Fruit fly (Drosophila melanogaster) whole organism, embryonic: ENCODE results near the gene CG15390.

Experiments
- Aef1 ChIP-seq: fragments of 200-800 bp; sonication (Bioruptor generic); IDR thresholded peaks from 3 replicates; pipeline ENCODE4 v1.3.6; 2022; ENCODE audit warnings: missing biosample characterization, missing genetic modification characterization
- Antp ChIP-seq: fragments of 200-800 bp; sonication (Bioruptor generic); optimal IDR thresholded peaks from 3 replicates; lab custom pipeline; 2016; ENCODE audit warnings: missing biosample characterization, missing genetic modification characterization
- Asciz ChIP-seq: fragments of 200-800 bp; sonication (Bioruptor generic); optimal IDR thresholded peaks from 2 replicates; lab custom pipeline; 2017; ENCODE audit warnings: missing biosample characterization, mild to moderate bottlenecking, missing genetic modification characterization, missing genetic modification reagents
- B-H1 ChIP-seq: fragments of 200-800 bp; sonication (Bioruptor generic); IDR thresholded peaks from 3 replicates; pipeline ENCODE4 v1.3.6; 2022; ENCODE audit warnings: missing biosample characterization, missing genetic modification characterization
- BEAF-32 ChIP-seq: fragments of 200-800 bp; sonication (Bioruptor generic); optimal IDR thresholded peaks from 3 replicates; lab custom pipeline; 2017; ENCODE audit warnings: missing biosample characterization, missing genetic modification characterization, mild to moderate bottlenecking, moderate library complexity, missing genetic modification reagents
- Bdp1 ChIP-seq: fragments of 200-800 bp; sonication (Bioruptor generic); optimal IDR thresholded peaks from 3 replicates; lab custom pipeline; 2016; ENCODE audit warnings: missing biosample characterization, missing genetic modification characterization
- Bgb ChIP-seq: fragments of 200-800 bp; sonication (Bioruptor generic); IDR thresholded peaks from 2 replicates; pipeline ENCODE4 v1.3.6; 2022; ENCODE audit warnings: missing biosample characterization, missing genetic modification characterization; ENCODE audit not compliant: partially characterized antibody
- CG10209 ChIP-seq: fragments of 200-800 bp; sonication (Bioruptor generic); optimal IDR thresholded peaks from 3 replicates; lab custom pipeline; 2017; ENCODE audit warnings: missing biosample characterization, mild to moderate bottlenecking, missing genetic modification characterization, missing genetic modification reagents
- CG11456 ChIP-seq: fragments of 200-800 bp; sonication (Bioruptor generic); IDR thresholded peaks from 3 replicates; pipeline ENCODE4 v1.3.6; 2022; ENCODE audit warnings: missing biosample characterization, missing genetic modification characterization
- CG11695 ChIP-seq: fragments of 200-800 bp; sonication (Bioruptor generic); IDR thresholded peaks from 3 replicates; pipeline ENCODE4 v1.3.6; 2022; ENCODE audit warnings: missing biosample characterization, missing genetic modification characterization
- CG11696 ChIP-seq: fragments of 200-800 bp; sonication (Bioruptor generic); IDR thresholded peaks from 2 replicates; pipeline ENCODE4 v1.3.6; 2022; ENCODE audit warnings: missing biosample characterization, missing genetic modification characterization
- CG12071 ChIP-seq: fragments of 200-800 bp; sonication (Bioruptor generic); optimal IDR thresholded peaks from 3 replicates; lab custom pipeline; 2018; ENCODE audit warnings: missing biosample characterization, mild to moderate bottlenecking, missing genetic modification characterization
- CG12236 ChIP-seq: fragments of 200-800 bp; sonication (Bioruptor generic); optimal IDR thresholded peaks from 2 replicates; lab custom pipeline; 2016; ENCODE audit warnings: missing biosample characterization, missing genetic modification characterization
- CG12769 ChIP-seq: fragments of 200-800 bp; sonication (Bioruptor generic); optimal IDR thresholded peaks from 2 replicates; lab custom pipeline; 2019; ENCODE audit warnings: missing biosample characterization, mild to moderate bottlenecking, missing genetic modification characterization, moderate library complexity
- CG15073 ChIP-seq: fragments of 200-800 bp; sonication (Bioruptor generic); optimal IDR thresholded peaks from 2 replicates; lab custom pipeline; 2016; ENCODE audit warnings: missing biosample characterization, missing genetic modification characterization
- CG1602 ChIP-seq: fragments of 200-800 bp; sonication (Bioruptor generic); optimal IDR thresholded peaks from 3 replicates; lab custom pipeline; 2016; ENCODE audit warnings: missing biosample characterization, missing genetic modification characterization
- CG17328 ChIP-seq: fragments of 200-800 bp; sonication (Bioruptor generic); IDR thresholded peaks from 2 replicates; pipeline ENCODE4 v1.3.6; 2022; ENCODE audit warnings: missing biosample characterization, missing genetic modification characterization
- CG17385 ChIP-seq: fragments of 200-800 bp; sonication (Bioruptor generic); optimal IDR thresholded peaks from 3 replicates; lab custom pipeline; 2018; ENCODE audit warnings: missing biosample characterization, mild to moderate bottlenecking, missing genetic modification characterization
- CG17612 ChIP-seq: fragments of 200-800 bp; sonication (Bioruptor generic); IDR thresholded peaks from 2 replicates; pipeline ENCODE4 v1.3.6; 2022; ENCODE audit warnings: missing biosample characterization, missing genetic modification characterization
- CG1792 ChIP-seq: fragments of 200-800 bp; sonication (Bioruptor generic); optimal IDR thresholded peaks from 2 replicates; lab custom pipeline; 2016; ENCODE audit warnings: missing biosample characterization, missing genetic modification characterization
- CG18476 ChIP-seq: fragments of 200-800 bp; sonication (Bioruptor generic); optimal IDR thresholded peaks from 2 replicates; lab custom pipeline; 2016; ENCODE audit warnings: missing biosample characterization, mild to moderate bottlenecking, missing genetic modification characterization
- CG18764 ChIP-seq: fragments of 200-800 bp; sonication (Bioruptor generic); optimal IDR thresholded peaks from 3 replicates; lab custom pipeline; 2016; ENCODE audit warnings: missing biosample characterization, missing genetic modification characterization
- CG2678 ChIP-seq: fragments of 200-800 bp; sonication (Bioruptor generic); optimal IDR thresholded peaks from 3 replicates; lab custom pipeline; 2019; ENCODE audit warnings: missing biosample characterization, mild to moderate bottlenecking, missing genetic modification characterization, moderate library complexity
- CG31388 ChIP-seq: fragments of 200-800 bp; sonication (Bioruptor generic); optimal IDR thresholded peaks from 2 replicates; lab custom pipeline; 2016; ENCODE audit warnings: missing biosample characterization, missing genetic modification characterization
- CG3163 ChIP-seq: fragments of 200-800 bp; sonication (Bioruptor generic); optimal IDR thresholded peaks from 3 replicates; lab custom pipeline; 2016; ENCODE audit warnings: missing biosample characterization, missing genetic modification characterization
- CG32772 ChIP-seq: fragments of 200-800 bp; sonication (Bioruptor generic); IDR thresholded peaks from 2 replicates; pipeline ENCODE4 v1.3.6; 2022; ENCODE audit warnings: missing biosample characterization, missing genetic modification characterization
- CG3995 ChIP-seq: fragments of 200-800 bp; sonication (Bioruptor generic); optimal IDR thresholded peaks from 3 replicates; lab custom pipeline; 2016; ENCODE audit warnings: missing biosample characterization, missing genetic modification characterization
- CG6791 ChIP-seq: fragments of 200-800 bp; sonication (Bioruptor generic); IDR thresholded peaks from 3 replicates; pipeline ENCODE4 v1.3.6; 2022; ENCODE audit warnings: missing biosample characterization, missing genetic modification characterization; ENCODE audit not compliant: partially characterized antibody
- CG6813 ChIP-seq: fragments of 200-800 bp; sonication (Bioruptor generic); optimal IDR thresholded peaks from 2 replicates; lab custom pipeline; 2017; ENCODE audit warnings: missing biosample characterization, missing genetic modification characterization, mild to moderate bottlenecking, moderate library complexity, missing genetic modification reagents
- CG8359 ChIP-seq: fragments of 200-800 bp; sonication (Bioruptor generic); optimal IDR thresholded peaks from 2 replicates; lab custom pipeline; 2017; ENCODE audit warnings: missing biosample characterization, mild to moderate bottlenecking, missing genetic modification characterization, borderline replicate concordance
- CG8478 ChIP-seq: fragments of >200 bp; optimal IDR thresholded peaks from 2 replicates; lab custom pipeline; 2018
- CG8924 ChIP-seq: fragments of 200-800 bp; optimal IDR thresholded peaks from 3 replicates; lab custom pipeline; 2019; ENCODE audit warnings: missing biosample characterization, mild to moderate bottlenecking, missing genetic modification characterization, moderate library complexity
- CG9437 ChIP-seq: fragments of 200-800 bp; sonication (Bioruptor generic); optimal IDR thresholded peaks from 2 replicates; lab custom pipeline; 2018; ENCODE audit warnings: missing biosample characterization, mild to moderate bottlenecking, missing genetic modification characterization
- CG9727 ChIP-seq: fragments of 200-800 bp; sonication (Bioruptor generic); optimal IDR thresholded peaks from 3 replicates; lab custom pipeline; 2017; ENCODE audit warnings: missing biosample characterization, mild to moderate bottlenecking, missing genetic modification characterization
- CG9932 ChIP-seq: fragments of 200-800 bp; sonication (Bioruptor generic); IDR thresholded peaks from 2 replicates; pipeline ENCODE4 v1.3.6; 2022; ENCODE audit warnings: missing biosample characterization, missing genetic modification characterization
- Ets65A ChIP-seq: fragments of 200-800 bp; sonication (Bioruptor generic); peaks from one replicate; lab custom pipeline; 2016; ENCODE audit warnings: missing biosample characterization, missing genetic modification characterization
- Gug ChIP-seq: fragments of 200-800 bp; sonication (Bioruptor generic); IDR thresholded peaks from 4 replicates; pipeline ENCODE4 v1.3.6; 2022; ENCODE audit warnings: missing biosample characterization, missing genetic modification characterization
- MESR4 ChIP-seq: fragments of 200-800 bp; sonication (Bioruptor generic); optimal IDR thresholded peaks from 2 replicates; lab custom pipeline; 2018; ENCODE audit warnings: missing biosample characterization, mild to moderate bottlenecking, missing genetic modification characterization, moderate library complexity
- Mad ChIP-seq: fragments of 200-800 bp; sonication (Bioruptor generic); optimal IDR thresholded peaks from 2 replicates; lab custom pipeline; 2016; ENCODE audit warnings: missing biosample characterization, missing genetic modification characterization
- Mrtf ChIP-seq: fragments of 200-800 bp; sonication (Bioruptor generic); IDR thresholded peaks from 3 replicates; pipeline ENCODE4 v1.3.6; 2022; ENCODE audit warnings: missing biosample characterization, missing genetic modification characterization
- Taf1 ChIP-seq: fragments of 200-800 bp; sonication (Bioruptor generic); IDR thresholded peaks from 2 replicates; pipeline ENCODE4 v1.3.6; 2022; ENCODE audit warnings: missing biosample characterization, missing genetic modification characterization
- Vsx1 ChIP-seq: fragments of 200-800 bp; sonication (Bioruptor generic); optimal IDR thresholded peaks from 2 replicates; lab custom pipeline; 2017; ENCODE audit warnings: missing biosample characterization, mild to moderate bottlenecking, missing genetic modification characterization, missing genetic modification reagents
- grau ChIP-seq: fragments of 200-800 bp; optimal IDR thresholded peaks from 3 replicates; lab custom pipeline; 2019; ENCODE audit warnings: missing biosample characterization, mild to moderate bottlenecking, missing genetic modification characterization, moderate library complexity
- onecut ChIP-seq: fragments of 200-800 bp; sonication (Bioruptor generic); IDR thresholded peaks from 2 replicates; pipeline ENCODE4 v1.3.6; 2022; ENCODE audit warnings: missing biosample characterization, missing genetic modification characterization
- pan ChIP-seq, 4 experiments: fragments of >200 bp in 3 of 4; fragments of 200-800 bp in 1 of 4; sonication (Bioruptor generic) in 1 of 4; optimal IDR thresholded peaks in 3 of 4; IDR thresholded peaks in 1 of 4; 2 replicates each; pipeline versions ENCODE4 v1.3.6 to Lab custom; 2017 to 2022; ENCODE audit warnings: missing biosample characterization in 2 of 4, missing genetic modification characterization in 2 of 4, mixed read lengths in 1 of 4
- slp2 ChIP-seq: fragments of 200-800 bp; sonication (Bioruptor generic); optimal IDR thresholded peaks from 2 replicates; lab custom pipeline; 2016; ENCODE audit warnings: missing biosample characterization, missing genetic modification characterization
- sna ChIP-seq: fragments of 200-800 bp; sonication (Bioruptor generic); IDR thresholded peaks from 2 replicates; pipeline ENCODE4 v1.3.6; 2022; ENCODE audit warnings: missing biosample characterization, missing genetic modification characterization; ENCODE audit not compliant: partially characterized antibody
- vfl ChIP-seq: fragments of 200-800 bp; sonication (Bioruptor generic); optimal IDR thresholded peaks from 2 replicates; lab custom pipeline; 2016; ENCODE audit warnings: missing biosample characterization, missing genetic modification characterization
- zfh1 ChIP-seq: fragments of 200-800 bp; sonication (Bioruptor generic); IDR thresholded peaks from 3 replicates; pipeline ENCODE4 v1.3.6; 2022; ENCODE audit warnings: missing biosample characterization, missing genetic modification characterization

Gene CG15390

DNA sequence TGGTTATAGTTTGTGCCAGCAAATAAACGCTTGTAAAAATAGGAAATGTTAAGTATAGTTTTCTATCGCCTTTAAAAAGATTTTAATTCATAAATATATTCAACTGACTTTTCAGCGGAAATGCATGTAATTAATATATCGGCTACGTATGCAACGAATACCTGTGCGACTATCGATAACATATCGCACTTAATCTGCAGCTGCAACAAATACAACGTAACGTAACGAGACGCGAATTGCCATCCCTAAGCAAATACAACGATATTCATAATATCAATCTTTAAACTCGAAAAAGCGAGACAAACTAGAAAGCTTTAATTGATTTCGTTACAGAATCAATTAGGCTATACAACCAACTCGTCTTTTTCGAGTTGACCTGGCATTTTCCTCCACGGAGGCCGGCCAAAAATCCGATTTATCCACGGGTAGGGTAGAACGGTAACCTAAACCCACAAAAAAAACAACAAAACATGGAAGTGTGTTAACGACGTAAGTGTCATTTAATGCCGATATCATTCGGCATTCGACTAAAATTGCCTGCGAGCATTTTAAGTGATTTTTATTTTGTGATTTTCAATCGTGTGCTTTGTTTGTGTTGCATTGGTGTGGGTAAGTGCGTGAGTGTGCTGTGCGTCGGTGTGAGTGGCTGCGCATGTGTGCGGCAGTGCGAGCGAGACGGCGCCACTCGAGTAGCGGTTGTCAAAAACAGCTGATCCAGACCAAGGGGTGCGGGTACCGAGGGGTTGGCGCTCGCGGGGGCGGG is 1.3 kb downstream of the CG15390 start, which contains the start of gene Atxn7 (continued):
- peak; percentile 76 for TF ChIP-seq Asciz
- TF ChIP-seq CG8478, result peak; percentile 89
- no peak for TF ChIP-seq CG18476
- peak; percentile 100 for TF ChIP-seq CG9437 (GFP tag; lab: Kevin White, UChicago)
- TF ChIP-seq Mrtf, result no peak
- no peak for TF ChIP-seq vfl
- peak; percentile 76 for TF ChIP-seq MESR4 (GFP tag; lab: Kevin White, UChicago)
- peak; percentile 49 for TF ChIP-seq CG8359 (GFP tag; lab: Kevin White, UChicago)
- TF ChIP-seq CG9932 (GFP tag; lab: Robert Waterston, UW), result peak; percentile 52
- TF ChIP-seq CG15073 (GFP tag; lab: Kevin White, UChicago), result no peak
- TF ChIP-seq CG3995 (GFP tag; lab: Kevin White, UChicago), result peak; percentile 92
- peak; percentile 81 for TF ChIP-seq Vsx1 (GFP tag; lab: Kevin White, UChicago)
- peak; percentile 80 for TF ChIP-seq Aef1
- peak; percentile 69; the same call in 1 of the 2 replicates for TF ChIP-seq CG17328 (GFP tag; lab: Robert Waterston, UW)
- TF ChIP-seq pan (optimal IDR thresholded peaks at IDR 0.05; lab: Kevin White, UChicago), result no peak
- TF ChIP-seq pan (GFP tag; optimal IDR thresholded peaks at IDR 0.05 in 1 of 2, IDR thresholded peaks at IDR 0.05 in 1 of 2), result peak in 1 of 2 experiments; percentile 72
- peak; percentile 95 for TF ChIP-seq BEAF-32 (GFP tag; lab: Kevin White, UChicago)
- peak; percentile 78 for TF ChIP-seq CG17385 (GFP tag; lab: Kevin White, UChicago)
- peak; percentile 96 for TF ChIP-seq CG6791 (GFP tag; lab: Robert Waterston, UW)
- peak; percentile 55 for TF ChIP-seq CG12236 (GFP tag; lab: Kevin White, UChicago)
- peak; percentile 20 for TF ChIP-seq CG1602 (GFP tag; lab: Kevin White, UChicago)
- peak; percentile 88 for TF ChIP-seq zfh1 (GFP tag; lab: Robert Waterston, UW)
- peak; percentile 38 for TF ChIP-seq CG6813 (GFP tag; lab: Kevin White, UChicago)
- peak; percentile 28 for TF ChIP-seq CG12769 (tag; lab: Kevin White, UChicago)
- TF ChIP-seq Bgb, result peak; percentile 98
- peak; percentile 5 for TF ChIP-seq Antp
- TF ChIP-seq CG12071, result peak; percentile 62
- peak; percentile 32 for TF ChIP-seq CG3163 (GFP tag; lab: Kevin White, UChicago)
- TF ChIP-seq CG11696 (GFP tag; lab: Robert Waterston, UW), result no peak
- TF ChIP-seq onecut (GFP tag; lab: Robert Waterston, UW), result peak; percentile 68
- TF ChIP-seq CG8924 (tag; lab: Kevin White, UChicago), result peak; percentile 51
- peak; percentile 68 for TF ChIP-seq CG10209 (GFP tag; lab: Kevin White, UChicago)
- peak; percentile 81; the same call in 2 of the 3 replicates for TF ChIP-seq CG11456 (GFP tag; lab: Robert Waterston, UW)
- peak; percentile 70 for TF ChIP-seq grau (tag; lab: Kevin White, UChicago)
- TF ChIP-seq CG18764 (GFP tag; lab: Kevin White, UChicago), result no peak
- peak; percentile 4 for TF ChIP-seq Bdp1 (GFP tag; lab: Kevin White, UChicago)
- peak; percentile 77 for TF ChIP-seq CG9727 (GFP tag; lab: Kevin White, UChicago)
- no peak for TF ChIP-seq Taf1 (GFP tag; lab: Robert Waterston, UW)
- peak; percentile 64 for TF ChIP-seq CG1792
- TF ChIP-seq CG2678 (tag; lab: Kevin White, UChicago), result peak; percentile 40
- TF ChIP-seq Ets65A (GFP tag; lab: Kevin White, UChicago), result peak; percentile 91
- TF ChIP-seq sna, result peak; percentile 82
- no peak for TF ChIP-seq B-H1 (GFP tag; lab: Robert Waterston, UW)
- TF ChIP-seq CG11695 (GFP tag; lab: Robert Waterston, UW), result 0 out of 3 replicates have a peak, but pooled peaks have one; percentile 52
- TF ChIP-seq CG31388, result no peak
- TF ChIP-seq CG32772 (GFP tag; lab: Robert Waterston, UW), result peak; percentile 30; the same call in 1 of the 2 replicates
- TF ChIP-seq CG17612, result no peak; the same call in 1 of the 2 replicates
- TF ChIP-seq slp2 (GFP tag; lab: Kevin White, UChicago), result peak; percentile 55
- TF ChIP-seq Mad (GFP tag; lab: Kevin White, UChicago), result peak; percentile 73
- no peak; the same call in 3 of the 4 replicates for TF ChIP-seq Gug (GFP tag; lab: Robert Waterston, UW)
